Fruit fly (Drosophila melanogaster) S2 (cell line): Measurements from ENCODE around the gene CG31752.

ENCODE experiments used
- CG8478 ChIP-seq: fragments of >200 bp; optimal IDR thresholded peaks from 2 replicates; lab custom pipeline; 2018
- CTCF ChIP-seq, 2 experiments: fragments of >200 bp; optimal IDR thresholded peaks; 2 replicates each; lab custom pipeline; 2018

- TF ChIP-seq CG8478 (lab: Kevin White, UChicago) = no peak
- TF ChIP-seq CTCF (optimal IDR thresholded peaks at IDR 0.05; lab: Kevin White, UChicago) = no peak
These were observed 47.9 kb downstream of the CG31752 start for dm6 chr2L:18793243-18793642.
